Worm (Caenorhabditis elegans) whole organism, midembryonic: ENCODE results near the gene dbt-1.

Source experiments
- T22C8.4 ChIP-seq: fragments of 200-800 bp; sonication (Bioruptor generic); IDR thresholded peaks from 2 replicates; pipeline ENCODE4 v1.3.6; 2022; ENCODE audit warnings: missing genetic modification characterization, missing compliant biosample characterization
- cog-1 ChIP-seq: sonication (generic microtip); optimal IDR thresholded peaks from 2 replicates; lab custom pipeline; 2016; ENCODE audit warnings: missing genetic modification characterization, missing compliant biosample characterization
- flt-1 ChIP-seq: fragments of 200-800 bp; sonication (Bioruptor generic); IDR thresholded peaks from 2 replicates; pipeline ENCODE4 v1.3.6; 2022; ENCODE audit warnings: missing genetic modification characterization, missing compliant biosample characterization
- klf-2 ChIP-seq: fragments of 200-800 bp; sonication (Bioruptor generic); conservative IDR thresholded peaks from 2 replicates; pipeline ENCODE4 v1.3.6; 2022; ENCODE audit warnings: missing genetic modification reagents, missing genetic modification characterization, missing compliant biosample characterization
- med-1 ChIP-seq: sonication (generic microtip); optimal IDR thresholded peaks from 2 replicates; lab custom pipeline; 2017; ENCODE audit warnings: missing genetic modification characterization, mild to moderate bottlenecking, missing compliant biosample characterization, antibody characterized with exemption, missing genetic modification reagents; ENCODE audit not compliant: insufficient read depth
- ref-1 ChIP-seq: fragments of 200-800 bp; sonication (Bioruptor generic); conservative IDR thresholded peaks from 2 replicates; pipeline ENCODE4 v1.3.6; 2022; ENCODE audit warnings: missing genetic modification reagents, missing genetic modification characterization, missing compliant biosample characterization
- ztf-29 ChIP-seq: fragments of 200-800 bp; sonication (Bioruptor generic); IDR thresholded peaks from 2 replicates; pipeline ENCODE4 v1.3.6; 2022; ENCODE audit warnings: missing genetic modification reagents, missing genetic modification characterization, missing compliant biosample characterization

- TF ChIP-seq ztf-29 (GFP tag; lab: Robert Waterston, UW), result no peak
- no peak for TF ChIP-seq flt-1
- no peak for TF ChIP-seq T22C8.4 (GFP tag; lab: Robert Waterston, UW)
- no peak for TF ChIP-seq klf-2 (GFP tag; lab: Robert Waterston, UW)
- no peak for TF ChIP-seq ref-1 (GFP tag; lab: Robert Waterston, UW)
- TF ChIP-seq med-1, result no peak
- no peak for TF ChIP-seq cog-1 (tag; lab: Kevin White, UChicago)
These were observed 10.5 kb upstream of the dbt-1 start for ce11 chrII:7955548-7955947.
